Fruit fly (Drosophila melanogaster): ENCODE results near the gene CG43347.

The CG43347 gene

DNA sequence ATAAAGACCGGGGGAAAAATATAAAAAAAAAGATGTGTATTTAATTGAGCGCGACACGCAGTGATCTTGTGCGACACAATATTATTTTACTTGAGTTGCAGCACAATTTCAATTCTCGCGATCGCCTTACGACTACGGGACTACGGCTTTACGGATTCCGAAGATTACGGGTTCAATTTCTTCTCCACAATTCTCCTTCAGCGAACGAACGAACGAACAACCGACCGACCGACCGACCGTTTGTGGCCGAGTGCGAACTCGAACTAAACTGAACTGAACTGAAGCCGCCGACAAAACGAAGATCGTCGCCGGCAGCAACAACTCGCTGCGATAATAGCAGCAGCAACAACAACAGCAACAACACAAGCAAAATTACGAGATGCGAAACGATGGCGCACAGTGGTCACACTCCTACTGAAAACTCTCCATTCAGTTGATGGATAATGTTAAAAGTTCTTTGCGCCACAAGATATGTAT is 34.8 kb downstream of the CG43347 start, which contains the start of gene spri (continued):
- TF ChIP-seq dsx (GFP tag; optimal IDR thresholded peaks at IDR 0.05; ENCODE audit: poor library complexity, severe bottlenecking) (peak; percentile 39), Ets96B (tag; optimal IDR thresholded peaks at IDR 0.05) (peak; percentile 31), Lpt (GFP tag; optimal IDR thresholded peaks at IDR 0.05) (peak; percentile 12), Sox14 (GFP tag; optimal IDR thresholded peaks at IDR 0.05) (peak; percentile 9), CG3919 (GFP tag; optimal IDR thresholded peaks at IDR 0.05) (peak; percentile 22)

DNA sequence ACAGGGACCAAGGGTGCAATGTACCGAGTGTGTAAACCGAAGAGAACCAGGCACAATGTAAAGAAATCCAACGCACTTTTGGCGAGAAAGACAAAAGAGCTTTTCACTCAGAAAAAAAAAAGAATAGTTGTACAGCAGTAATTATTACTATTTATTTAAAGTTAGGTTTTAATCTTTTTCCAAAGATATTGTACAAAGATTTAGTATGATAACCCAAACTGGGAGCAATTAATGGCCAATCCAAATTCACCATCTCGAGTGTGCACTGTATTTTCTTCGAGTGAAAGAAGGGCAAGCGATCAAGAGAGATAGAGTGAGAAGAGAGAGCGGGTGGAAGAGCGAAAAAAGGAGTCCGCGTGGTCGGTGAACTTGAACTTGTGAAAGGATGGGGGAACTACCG is 35.5 kb downstream of the CG43347 start:
- TF ChIP-seq fd59A (GFP tag; optimal IDR thresholded peaks at IDR 0.05), result peak; percentile 92
- no peak for TF ChIP-seq CG6276 (GFP tag; optimal IDR thresholded peaks at IDR 0.05)
- TF ChIP-seq CG8319 (GFP tag; optimal IDR thresholded peaks at IDR 0.05), result peak; percentile 88
- peak; percentile 79 for TF ChIP-seq Hr4 (GFP tag; optimal IDR thresholded peaks at IDR 0.05)
- TF ChIP-seq CG11902 (GFP tag; optimal IDR thresholded peaks at IDR 0.05), result peak; percentile 92
- peak; percentile 96 for TF ChIP-seq Hr39 (GFP tag; optimal IDR thresholded peaks at IDR 0.05)
- peak; percentile 80 for TF ChIP-seq CG9139 (GFP tag; optimal IDR thresholded peaks at IDR 0.05)
- TF ChIP-seq Sox14 (GFP tag; optimal IDR thresholded peaks at IDR 0.05), result peak; percentile 95
- peak; percentile 86 for TF ChIP-seq Blimp-1 (GFP tag; optimal IDR thresholded peaks at IDR 0.05)
- TF ChIP-seq dsx (GFP tag; optimal IDR thresholded peaks at IDR 0.05; ENCODE audit: poor library complexity, severe bottlenecking), result peak; percentile 97
- peak; percentile 94 for TF ChIP-seq Eip93F (GFP tag; optimal IDR thresholded peaks at IDR 0.05)
- peak; percentile 87 for TF ChIP-seq CG6808 (GFP tag; optimal IDR thresholded peaks at IDR 0.05)
- peak; percentile 94 for TF ChIP-seq OdsH (GFP tag; optimal IDR thresholded peaks at IDR 0.05)
- TF ChIP-seq cyc (GFP tag; optimal IDR thresholded peaks at IDR 0.05), result peak; percentile 97
- peak; percentile 66 for TF ChIP-seq eg (GFP tag; IDR thresholded peaks at IDR 0.05)
- TF ChIP-seq CG16779 (tag; optimal IDR thresholded peaks at IDR 0.05), result peak; percentile 58
- TF ChIP-seq Sox102F (GFP tag; optimal IDR thresholded peaks at IDR 0.05), result peak; percentile 97
- peak; percentile 99 for TF ChIP-seq Eip78C (GFP tag)
- TF ChIP-seq CG3919 (GFP tag; optimal IDR thresholded peaks at IDR 0.05), result peak; percentile 96
- TF ChIP-seq CG32006 (GFP tag; optimal IDR thresholded peaks at IDR 0.05), result peak; percentile 65
- TF ChIP-seq CG34406 (GFP tag; optimal IDR thresholded peaks at IDR 0.05), result peak; percentile 92
- TF ChIP-seq net (GFP tag; optimal IDR thresholded peaks at IDR 0.05), result peak; percentile 86
- TF ChIP-seq CG4318 (GFP tag; optimal IDR thresholded peaks at IDR 0.05), result no peak
- TF ChIP-seq Smox (GFP tag; optimal IDR thresholded peaks at IDR 0.05), result peak; percentile 96
- peak; percentile 74 for TF ChIP-seq Gug (GFP tag; IDR thresholded peaks at IDR 0.05)
- TF ChIP-seq vri (GFP tag; optimal IDR thresholded peaks at IDR 0.05), result peak; percentile 86
- peak; percentile 95 for TF ChIP-seq CG10631 (GFP tag; optimal IDR thresholded peaks at IDR 0.05)
- peak; percentile 90 for TF ChIP-seq achi (GFP tag; optimal IDR thresholded peaks at IDR 0.05)
- peak; percentile 89 for TF ChIP-seq spab (GFP tag; optimal IDR thresholded peaks at IDR 0.05)
- peak; percentile 58 for TF ChIP-seq CG8119 (GFP tag; IDR thresholded peaks at IDR 0.05)
- peak; percentile 95 for TF ChIP-seq CG10669 (GFP tag; optimal IDR thresholded peaks at IDR 0.05)
- peak; percentile 36 for TF ChIP-seq dac (GFP tag; optimal IDR thresholded peaks at IDR 0.05)
- TF ChIP-seq CG11294 (GFP tag; IDR thresholded peaks at IDR 0.05), result peak; percentile 53; the same call in 1 of the 2 replicates
- peak; percentile 96 for TF ChIP-seq CG3032 (tag; optimal IDR thresholded peaks at IDR 0.05)
- TF ChIP-seq salr (GFP tag; optimal IDR thresholded peaks at IDR 0.05), result peak; percentile 67 to 92
- TF ChIP-seq fkh (GFP tag; optimal IDR thresholded peaks at IDR 0.05), result no peak
- TF ChIP-seq Met (GFP tag; optimal IDR thresholded peaks at IDR 0.05), result peak; percentile 97
- peak; percentile 95 for TF ChIP-seq CG6792 (GFP tag; optimal IDR thresholded peaks at IDR 0.05)
- peak; percentile 93 for TF ChIP-seq Ets21C (GFP tag; optimal IDR thresholded peaks at IDR 0.05)
- peak; percentile 98 for TF ChIP-seq topi (GFP tag; optimal IDR thresholded peaks at IDR 0.05)
- peak; percentile 58 for TF ChIP-seq fd85E (GFP tag; optimal IDR thresholded peaks at IDR 0.05)
- TF ChIP-seq acj6 (GFP tag; optimal IDR thresholded peaks at IDR 0.05), result peak; percentile 94
- TF ChIP-seq lz (GFP tag; optimal IDR thresholded peaks at IDR 0.05), result peak; percentile 97
- TF ChIP-seq CG11762 (GFP tag; optimal IDR thresholded peaks at IDR 0.05; ENCODE audit: insufficient read depth), result peak; percentile 86
- peak; percentile 93 for TF ChIP-seq CG7368 (GFP tag; optimal IDR thresholded peaks at IDR 0.05)
- TF ChIP-seq esn (GFP tag; optimal IDR thresholded peaks at IDR 0.05), result peak; percentile 97
- peak; percentile 97 for TF ChIP-seq CG31627 (GFP tag; optimal IDR thresholded peaks at IDR 0.05)

Measured in whole organism, prepupa.